Worm (Caenorhabditis elegans) whole organism, L4 larva: ENCODE results near the gene nex-2.

ENCODE experiments used
- F10B5.3 ChIP-seq: sonication (generic microtip); optimal IDR thresholded peaks from 2 replicates; lab custom pipeline; 2016; ENCODE audit warnings: mild to moderate bottlenecking, missing genetic modification characterization, missing compliant biosample characterization
- F44E2.7 ChIP-seq: fragments of 200-800 bp; sonication (Bioruptor generic); IDR thresholded peaks from 2 replicates; pipeline ENCODE4 v2.1.2; 2022; ENCODE audit warnings: missing genetic modification characterization, missing compliant biosample characterization
- F49E8.2 ChIP-seq: sonication (generic microtip); optimal IDR thresholded peaks from 2 replicates; lab custom pipeline; 2016; ENCODE audit warnings: missing compliant biosample characterization, mild to moderate bottlenecking, missing genetic modification characterization, borderline replicate concordance
- R02D3.7 ChIP-seq: fragments of 150-350 bp; sonication (generic microtip); optimal IDR thresholded peaks from 3 replicates; lab custom pipeline; 2014; ENCODE audit warnings: missing biosample characterization, missing genetic modification characterization
- T20F7.1 ChIP-seq: fragments of 200-800 bp; sonication (Bioruptor generic); optimal IDR thresholded peaks from 2 replicates; lab custom pipeline; 2018; ENCODE audit warnings: mild to moderate bottlenecking, missing genetic modification characterization, missing compliant biosample characterization
- Y105C5A.15 ChIP-seq: fragments of 200-800 bp; sonication (Bioruptor generic); IDR thresholded peaks from 2 replicates; pipeline ENCODE4 v1.3.6; 2022; ENCODE audit warnings: missing genetic modification characterization, missing compliant biosample characterization
- ZK546.5 ChIP-seq, 2 experiments: sonication (generic microtip); optimal IDR thresholded peaks; 2 replicates each; lab custom pipeline; 2017; ENCODE audit warnings: missing biosample characterization in 2 of 2, missing genetic modification characterization in 2 of 2
- aha-1 ChIP-seq: fragments of 150-350 bp; peaks from one replicate; lab custom pipeline; 2014; ENCODE audit warnings: missing biosample characterization, missing genetic modification characterization
- aly-2 ChIP-seq: sonication (generic microtip); optimal IDR thresholded peaks from 2 replicates; lab custom pipeline; 2018; ENCODE audit warnings: missing biosample characterization, missing genetic modification characterization
- arid-1 ChIP-seq: fragments of 200-800 bp; sonication (Bioruptor generic); conservative IDR thresholded peaks from 2 replicates; pipeline ENCODE4 v1.3.6; 2022; ENCODE audit warnings: missing genetic modification reagents, missing genetic modification characterization, missing compliant biosample characterization
- ceh-20 ChIP-seq: fragments of 200-800 bp; sonication (Bioruptor generic); IDR thresholded peaks from 2 replicates; pipeline ENCODE4 v1.3.6; 2022; ENCODE audit warnings: missing genetic modification reagents, missing genetic modification characterization, missing compliant biosample characterization
- ceh-28 ChIP-seq: fragments of 150-350 bp; optimal IDR thresholded peaks from 2 replicates; lab custom pipeline; 2014; ENCODE audit warnings: missing biosample characterization, missing genetic modification reagents, missing genetic modification characterization
- ceh-32 ChIP-seq: sonication (generic microtip); optimal IDR thresholded peaks from 2 replicates; lab custom pipeline; 2016; ENCODE audit warnings: mild to moderate bottlenecking, missing genetic modification characterization, missing compliant biosample characterization; ENCODE audit not compliant: poor library complexity
- daf-16 ChIP-seq, 3 experiments: sonication (generic microtip); optimal IDR thresholded peaks; 2 replicates each; lab custom pipeline; 2016 to 2017; ENCODE audit warnings: missing genetic modification characterization in 3 of 3, missing genetic modification reagents in 3 of 3, mild to moderate bottlenecking in 2 of 3, missing compliant biosample characterization in 2 of 3, missing biosample characterization in 1 of 3, moderate library complexity in 1 of 3
- dpl-1 ChIP-seq: fragments of 150-350 bp; optimal IDR thresholded peaks from 2 replicates; lab custom pipeline; 2014; ENCODE audit warnings: missing biosample characterization, missing genetic modification reagents, missing genetic modification characterization
- gei-8 ChIP-seq: fragments of 200-800 bp; sonication (Bioruptor generic); optimal IDR thresholded peaks from 2 replicates; lab custom pipeline; 2018; ENCODE audit warnings: mild to moderate bottlenecking, missing genetic modification characterization, missing compliant biosample characterization
- hlh-30 ChIP-seq: sonication (generic microtip); optimal IDR thresholded peaks from 2 replicates; lab custom pipeline; 2017; ENCODE audit warnings: antibody characterized with exemption, mild to moderate bottlenecking, missing genetic modification characterization, missing compliant biosample characterization; ENCODE audit not compliant: insufficient read depth
- hmg-1.1 ChIP-seq: fragments of 200-800 bp; sonication (Bioruptor generic); IDR thresholded peaks from 2 replicates; pipeline ENCODE4 v1.3.6; 2022; ENCODE audit warnings: missing genetic modification reagents, missing genetic modification characterization, missing compliant biosample characterization
- lin-15B ChIP-seq: fragments of 150-350 bp; sonication (generic microtip); optimal IDR thresholded peaks from 3 replicates; lab custom pipeline; 2014; ENCODE audit warnings: missing biosample characterization, missing genetic modification characterization
- lin-29 ChIP-seq: fragments of 200-800 bp; sonication (Bioruptor generic); IDR thresholded peaks from 2 replicates; pipeline ENCODE4 v1.3.6; 2022; ENCODE audit warnings: missing genetic modification reagents, missing genetic modification characterization, missing compliant biosample characterization
- lin-38 ChIP-seq: fragments of 200-800 bp; sonication (Bioruptor generic); IDR thresholded peaks from 2 replicates; pipeline ENCODE4 v1.3.6; 2022; ENCODE audit warnings: missing genetic modification reagents, missing genetic modification characterization, missing compliant biosample characterization
- lir-3 ChIP-seq: sonication (generic microtip); optimal IDR thresholded peaks from 2 replicates; lab custom pipeline; 2016; ENCODE audit warnings: mild to moderate bottlenecking, missing genetic modification characterization, missing compliant biosample characterization
- lsy-2 ChIP-seq, 2 experiments: fragments of 150-350 bp in 1 of 2; sonication (generic microtip) in 1 of 2; optimal IDR thresholded peaks; 2 replicates each; lab custom pipeline; 2014 to 2017; ENCODE audit warnings: missing biosample characterization in 2 of 2, missing genetic modification characterization in 2 of 2
- madf-5 ChIP-seq, 2 experiments: fragments of 200-800 bp; sonication (Bioruptor generic); IDR thresholded peaks; 2 replicates each; pipeline ENCODE4 v1.3.6; 2022; ENCODE audit warnings: missing compliant biosample characterization in 2 of 2, missing genetic modification characterization in 2 of 2
- madf-9 ChIP-seq: fragments of 200-800 bp; sonication (Bioruptor generic); conservative IDR thresholded peaks from 2 replicates; pipeline ENCODE4 v1.3.6; 2022; ENCODE audit warnings: missing genetic modification reagents, missing genetic modification characterization, missing compliant biosample characterization
- mdl-1 ChIP-seq, 2 experiments: fragments of 150-350 bp in 1 of 2; sonication (generic microtip) in 1 of 2; optimal IDR thresholded peaks; 2 replicates each; lab custom pipeline; 2014 to 2017; ENCODE audit warnings: missing biosample characterization in 2 of 2, missing genetic modification characterization in 2 of 2
- mdt-29 ChIP-seq: fragments of 200-800 bp; sonication (Bioruptor generic); IDR thresholded peaks from 2 replicates; pipeline ENCODE4 v1.3.6; 2022; ENCODE audit warnings: missing genetic modification reagents, missing genetic modification characterization, missing compliant biosample characterization
- mep-1 ChIP-seq: fragments of 150-350 bp; sonication (generic microtip); optimal IDR thresholded peaks from 3 replicates; lab custom pipeline; 2014; ENCODE audit warnings: missing biosample characterization, missing genetic modification characterization
- mxl-2 ChIP-seq: fragments of 200-800 bp; sonication (Bioruptor generic); conservative IDR thresholded peaks from 2 replicates; pipeline ENCODE4 v1.3.6; 2022; ENCODE audit warnings: missing genetic modification reagents, missing genetic modification characterization, missing compliant biosample characterization
- mxl-3 ChIP-seq: fragments of 200-800 bp; sonication (Bioruptor generic); optimal IDR thresholded peaks from 2 replicates; lab custom pipeline; 2018; ENCODE audit warnings: mild to moderate bottlenecking, missing genetic modification characterization, missing compliant biosample characterization
- nhr-11 ChIP-seq: fragments of 150-350 bp; optimal IDR thresholded peaks from 2 replicates; lab custom pipeline; 2014; ENCODE audit warnings: missing biosample characterization, missing genetic modification characterization
- nhr-237 ChIP-seq: sonication (generic microtip); optimal IDR thresholded peaks from 2 replicates; lab custom pipeline; 2017; ENCODE audit warnings: missing biosample characterization, missing genetic modification characterization
- nhr-25 ChIP-seq: sonication (generic microtip); optimal IDR thresholded peaks from 2 replicates; lab custom pipeline; 2017; ENCODE audit warnings: missing genetic modification characterization, mild to moderate bottlenecking, missing compliant biosample characterization, antibody characterized with exemption, moderate library complexity, borderline replicate concordance; ENCODE audit not compliant: insufficient read depth
- nhr-28 ChIP-seq: fragments of 150-350 bp; optimal IDR thresholded peaks from 2 replicates; lab custom pipeline; 2014; ENCODE audit warnings: missing biosample characterization, missing genetic modification characterization
- nhr-48 ChIP-seq: sonication (generic microtip); optimal IDR thresholded peaks from 2 replicates; lab custom pipeline; 2016; ENCODE audit warnings: mild to moderate bottlenecking, missing genetic modification characterization, missing compliant biosample characterization
- nhr-77 ChIP-seq: fragments of 150-350 bp; optimal IDR thresholded peaks from 2 replicates; lab custom pipeline; 2014; ENCODE audit warnings: missing biosample characterization, missing genetic modification characterization
- php-3 ChIP-seq: fragments of 200-800 bp; sonication (Bioruptor generic); IDR thresholded peaks from 2 replicates; pipeline ENCODE4 v1.3.6; 2022; ENCODE audit warnings: missing genetic modification reagents, missing genetic modification characterization, missing compliant biosample characterization
- pqm-1 ChIP-seq: sonication (generic microtip); optimal IDR thresholded peaks from 2 replicates; lab custom pipeline; 2017; ENCODE audit warnings: missing biosample characterization, missing genetic modification characterization
- sdz-12 ChIP-seq: fragments of 200-800 bp; sonication (Bioruptor generic); optimal IDR thresholded peaks from 2 replicates; lab custom pipeline; 2018; ENCODE audit warnings: mild to moderate bottlenecking, missing genetic modification characterization, missing compliant biosample characterization
- set-16 ChIP-seq: fragments of 200-800 bp; sonication (Bioruptor generic); IDR thresholded peaks from 2 replicates; pipeline ENCODE4 v1.3.6; 2022; ENCODE audit warnings: missing genetic modification reagents, missing genetic modification characterization, missing compliant biosample characterization
- skn-1 ChIP-seq: fragments of 150-350 bp; optimal IDR thresholded peaks from 2 replicates; lab custom pipeline; 2014; ENCODE audit warnings: missing biosample characterization, missing genetic modification characterization
- tag-97 ChIP-seq: fragments of 200-800 bp; sonication (Bioruptor generic); IDR thresholded peaks from 2 replicates; pipeline ENCODE4 v1.3.6; 2022; ENCODE audit warnings: missing genetic modification characterization, missing compliant biosample characterization
- tra-1 ChIP-seq: fragments of 200-800 bp; sonication (Bioruptor generic); IDR thresholded peaks from 2 replicates; pipeline ENCODE4 v1.3.6; 2022; ENCODE audit warnings: missing genetic modification reagents, missing genetic modification characterization, missing compliant biosample characterization
- unc-39 ChIP-seq: sonication (generic microtip); optimal IDR thresholded peaks from 2 replicates; lab custom pipeline; 2017; ENCODE audit warnings: missing biosample characterization, missing genetic modification characterization
- unc-62 ChIP-seq, 3 experiments: fragments of 150-350 bp in 1 of 3; sonication (generic microtip); optimal IDR thresholded peaks in 2 of 3; peaks in 1 of 3; 1 replicate in 1 of 3; 2 replicates in 2 of 3; lab custom pipeline; 2014 to 2017; ENCODE audit warnings: missing biosample characterization in 3 of 3, missing genetic modification characterization in 3 of 3, missing genetic modification reagents in 3 of 3, missing genotype in 1 of 3
- vab-7 ChIP-seq: fragments of 200-800 bp; sonication (Bioruptor generic); IDR thresholded peaks from 2 replicates; pipeline ENCODE4 v1.3.6; 2022; ENCODE audit warnings: missing genetic modification reagents, missing genetic modification characterization, missing compliant biosample characterization
- zip-11 ChIP-seq: fragments of 200-800 bp; sonication (Bioruptor generic); IDR thresholded peaks from 2 replicates; pipeline ENCODE4 v1.3.6; 2022; ENCODE audit warnings: missing genetic modification characterization, missing compliant biosample characterization
- zip-2 ChIP-seq: fragments of 150-350 bp; optimal IDR thresholded peaks from 2 replicates; lab custom pipeline; 2014; ENCODE audit warnings: missing biosample characterization, missing genetic modification characterization
- ztf-11 ChIP-seq: fragments of 150-350 bp; optimal IDR thresholded peaks from 2 replicates; lab custom pipeline; 2014; ENCODE audit warnings: missing biosample characterization, missing genetic modification characterization

nex-2 gene

DNA sequence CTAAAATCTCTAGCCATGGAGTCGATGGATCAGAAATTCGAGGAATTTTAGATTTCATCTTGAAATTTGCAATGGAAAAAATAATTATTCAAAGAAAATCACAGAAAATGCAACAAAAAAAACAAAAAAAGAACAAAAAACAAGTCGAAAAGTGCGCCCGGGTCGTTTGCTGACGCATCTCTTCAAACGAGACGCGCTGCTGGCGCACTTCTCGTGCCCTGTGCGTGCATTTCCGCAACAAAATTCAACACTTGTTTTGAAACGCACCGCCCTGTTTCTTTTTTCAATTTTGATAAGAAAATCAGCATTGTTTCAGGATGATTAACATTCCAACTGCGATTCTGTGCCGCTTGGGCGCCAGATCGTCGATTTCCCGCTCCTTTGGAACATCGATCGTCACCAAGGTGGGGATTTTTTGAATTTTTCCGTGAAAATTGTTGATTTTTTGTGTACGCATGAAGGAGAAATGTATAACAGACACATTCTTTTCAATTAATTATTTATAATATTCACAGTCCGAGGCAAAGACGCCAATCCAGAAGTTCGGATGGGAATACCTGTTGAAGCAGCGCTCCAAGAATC lies 3.8 kb upstream of the nex-2 start, which contains the start of the genes jmjd-4 and mev-1 (continued):
- TF ChIP-seq ceh-32 (peak; percentile 18), nhr-48 (peak; percentile 44), lin-15B (tag; lab: Kevin White, UChicago) (no peak), mxl-2 (GFP tag; lab: Robert Waterston, UW) (peak; percentile 58; the same call in 1 of the 2 replicates), madf-9 (GFP tag; lab: Robert Waterston, UW) (0 out of 2 replicates have a peak, but pooled peaks have one; percentile 41), mdt-29 (peak; percentile 78), lin-38 (GFP tag; lab: Robert Waterston, UW) (peak; percentile 91), ZK546.5 (tag; optimal IDR thresholded peaks at IDR 0.05; lab: Kevin White, UChicago) (no peak), lin-29 (peak; percentile 74), aly-2 (no peak), nhr-11 (tag; lab: Kevin White, UChicago) (peak; percentile 61), R02D3.7 (tag; lab: Kevin White, UChicago) (no peak), nhr-28 (tag; lab: Kevin White, UChicago) (peak; percentile 47), hmg-1.1 (peak; percentile 89), nhr-77 (peak; percentile 71), sdz-12 (GFP tag; lab: Kevin White, UChicago) (no peak), unc-39 (tag; lab: Kevin White, UChicago) (no peak), lir-3 (tag; lab: Kevin White, UChicago) (no peak), arid-1 (GFP tag; lab: Robert Waterston, UW) (peak; percentile 80; the same call in 1 of the 2 replicates), ceh-20 (GFP tag; lab: Robert Waterston, UW) (peak; percentile 86), Y105C5A.15 (GFP tag; lab: Robert Waterston, UW) (no peak), tag-97 (GFP tag; lab: Robert Waterston, UW) (no peak), nhr-237 (tag; lab: Kevin White, UChicago) (no peak), lsy-2 (tag; optimal IDR thresholded peaks at IDR 0.05; lab: Kevin White, UChicago) (peak; percentile 38 to 94), zip-2 (tag; lab: Kevin White, UChicago) (peak; percentile 10), php-3 (GFP tag; lab: Robert Waterston, UW) (peak; percentile 69), F10B5.3 (tag; lab: Kevin White, UChicago) (peak; percentile 45), dpl-1 (GFP tag; lab: Kevin White, UChicago) (peak; percentile 85), F44E2.7 (GFP tag; lab: Robert Waterston, UW) (no peak), set-16 (GFP tag; lab: Robert Waterston, UW) (peak; percentile 21; the same call in 1 of the 2 replicates), mdl-1 (tag; optimal IDR thresholded peaks at IDR 0.05; lab: Kevin White, UChicago) (peak in 1 of 2 experiments; percentile 42), ztf-11 (tag; lab: Kevin White, UChicago) (no peak), mxl-3 (peak; percentile 63), vab-7 (GFP tag; lab: Robert Waterston, UW) (0 out of 2 replicates have a peak, but pooled peaks have one; percentile 21), gei-8 (GFP tag; lab: Kevin White, UChicago) (no peak), F49E8.2 (tag; lab: Kevin White, UChicago) (peak; percentile 38), daf-16 (GFP tag; optimal IDR thresholded peaks at IDR 0.05; lab: Kevin White, UChicago) (peak in 1 of 2 experiments; percentile 55), daf-16 (tag; optimal IDR thresholded peaks at IDR 0.05; lab: Kevin White, UChicago) (peak; percentile 84), aha-1 (tag; lab: Kevin White, UChicago) (peak; percentile 99), skn-1 (tag; lab: Kevin White, UChicago) (no peak), pqm-1 (tag; lab: Kevin White, UChicago) (no peak), ceh-28 (tag; lab: Kevin White, UChicago) (no peak), T20F7.1 (GFP tag; lab: Kevin White, UChicago) (no peak), nhr-25 (tag; lab: Kevin White, UChicago) (peak; percentile 40), unc-62 (GFP tag; optimal IDR thresholded peaks at IDR 0.05 in 1 of 2; lab: Kevin White, UChicago) (no peak), unc-62 (tag; optimal IDR thresholded peaks at IDR 0.05; lab: Kevin White, UChicago) (no peak), mep-1 (peak; percentile 88), hlh-30 (tag; lab: Kevin White, UChicago) (peak; percentile 82), tra-1 (GFP tag; lab: Robert Waterston, UW) (peak; percentile 82), madf-5 (GFP tag; IDR thresholded peaks at IDR 0.05; lab: Robert Waterston, UW) (no peak), zip-11 (no peak)
